Worm (Caenorhabditis elegans): Measurements from ENCODE around the gene clh-1.

DNA sequence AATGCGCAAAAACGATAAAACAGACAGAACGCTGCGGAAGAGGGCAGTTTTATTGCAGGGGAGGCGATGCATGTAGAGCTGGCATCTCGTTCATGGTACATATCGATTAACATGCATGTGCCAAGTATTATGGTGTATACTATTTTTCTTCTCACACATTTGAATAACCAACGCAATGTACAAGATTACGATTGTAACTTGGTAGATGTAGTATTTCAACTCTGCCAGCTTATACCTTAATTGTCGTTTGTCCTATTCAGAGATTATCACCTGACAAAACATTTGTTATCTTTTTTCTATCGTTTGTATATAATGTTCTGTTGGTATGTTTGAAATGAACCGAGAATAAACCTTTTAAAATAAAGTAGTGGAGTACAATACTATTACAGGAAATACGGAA is 26.3 kb downstream of the clh-1 start, which contains the start of gene pes-5:
- TF ChIP-seq W03F9.2 (tag; optimal IDR thresholded peaks at IDR 0.05) (no peak), dao-5 (tag; optimal IDR thresholded peaks at IDR 0.05) (no peak), him-1 (tag; optimal IDR thresholded peaks at IDR 0.05) (no peak)

Data from whole organism, L4/young adult.